Worm (Caenorhabditis elegans): ENCODE data around the gene pfd-4.

ce11 chrIV:11287511-11287910 lies 27.5 kb upstream of the pfd-4 start, which contains the start of gene F54D1.6:
- TF ChIP-seq tbx-9 (tag; optimal IDR thresholded peaks at IDR 0.05; ENCODE audit: borderline replicate concordance) (no peak), gei-17 (GFP tag; optimal IDR thresholded peaks at IDR 0.05) (no peak), unc-62 (GFP tag; optimal IDR thresholded peaks at IDR 0.05) (no peak), dox-1 (GFP tag; IDR thresholded peaks at IDR 0.05) (no peak), zfh-2 (GFP tag; conservative IDR thresholded peaks at IDR 0.05) (no peak), unc-130 (GFP tag; optimal IDR thresholded peaks at IDR 0.05) (no peak), ama-1 (optimal IDR thresholded peaks at IDR 0.05) (no peak), ama-1 (GFP tag; optimal IDR thresholded peaks at IDR 0.05) (no peak), hmg-20 (GFP tag; IDR thresholded peaks at IDR 0.05) (no peak), lin-54 (GFP tag; optimal IDR thresholded peaks at IDR 0.05) (no peak), pha-4 (tag; optimal IDR thresholded peaks at IDR 0.05) (no peak), cebp-1 (GFP tag; IDR thresholded peaks at IDR 0.05) (no peak), cebp-1 (tag; optimal IDR thresholded peaks at IDR 0.05) (no peak), bed-2 (GFP tag; IDR thresholded peaks at IDR 0.05) (no peak), Y79H2A.3 (GFP tag; conservative IDR thresholded peaks at IDR 0.05) (no peak), ztf-6 (GFP tag; IDR thresholded peaks at IDR 0.05) (no peak)
